Fruit fly (Drosophila melanogaster) whole organism, prepupa: ENCODE results near the gene CG8312.

ENCODE experiments used
- CG10631 ChIP-seq: fragments of 200-800 bp; sonication (Bioruptor generic); optimal IDR thresholded peaks from 2 replicates; lab custom pipeline; 2016; ENCODE audit warnings: missing biosample characterization, missing genetic modification characterization
- CG10669 ChIP-seq: fragments of 200-800 bp; sonication (Bioruptor generic); optimal IDR thresholded peaks from 3 replicates; lab custom pipeline; 2018; ENCODE audit warnings: missing biosample characterization, mild to moderate bottlenecking, missing genetic modification characterization, moderate library complexity
- CG11762 ChIP-seq: fragments of 200-800 bp; sonication (Bioruptor generic); optimal IDR thresholded peaks from 3 replicates; lab custom pipeline; 2016; ENCODE audit warnings: missing biosample characterization, missing genetic modification characterization; ENCODE audit not compliant: insufficient read depth
- CG31627 ChIP-seq: fragments of 200-800 bp; sonication (Bioruptor generic); optimal IDR thresholded peaks from 3 replicates; lab custom pipeline; 2016; ENCODE audit warnings: missing biosample characterization, missing genetic modification characterization
- CG8632 ChIP-seq: fragments of 200-800 bp; sonication (Bioruptor generic); optimal IDR thresholded peaks from 3 replicates; lab custom pipeline; 2016; ENCODE audit warnings: missing biosample characterization, missing genetic modification characterization
- Ets96B ChIP-seq: fragments of 200-800 bp; optimal IDR thresholded peaks from 2 replicates; lab custom pipeline; 2019; ENCODE audit warnings: missing biosample characterization, mild to moderate bottlenecking, missing genetic modification characterization, moderate library complexity

- no peak for TF ChIP-seq Ets96B (tag; lab: Kevin White, UChicago)
- TF ChIP-seq CG31627: no peak
- no peak for TF ChIP-seq CG11762 (GFP tag; lab: Kevin White, UChicago)
- TF ChIP-seq CG10631 (GFP tag; lab: Kevin White, UChicago): no peak
- TF ChIP-seq CG8632 (GFP tag; lab: Kevin White, UChicago): no peak
- no peak for TF ChIP-seq CG10669 (GFP tag; lab: Kevin White, UChicago)
Observed at dm6 chr3R:9628036-9628435, 36.9 kb downstream of the CG8312 start.
